Worm (Caenorhabditis elegans) whole organism, young adult: Measurements from ENCODE around the gene ZC196.9.
"Not testable (repeated sequence)": the region's sequence is repeated elsewhere in the genome, so short reads cannot be mapped to it uniquely, and the experiment has no call there.

Experiments
- B0261.1 ChIP-seq: sonication (generic microtip); optimal IDR thresholded peaks from 2 replicates; lab custom pipeline; 2016; ENCODE audit warnings: mild to moderate bottlenecking, missing genetic modification characterization, moderate library complexity, missing compliant biosample characterization
- B0336.3 ChIP-seq: fragments of 200-800 bp; sonication (Bioruptor generic); IDR thresholded peaks from 2 replicates; pipeline ENCODE4 v1.3.6; 2022; ENCODE audit warnings: missing genetic modification characterization, missing compliant biosample characterization
- F10E7.11 ChIP-seq: sonication (generic microtip); optimal IDR thresholded peaks from 2 replicates; lab custom pipeline; 2017; ENCODE audit warnings: mild to moderate bottlenecking, missing genetic modification characterization, moderate library complexity, missing compliant biosample characterization
- F37B4.10 ChIP-seq: fragments of 200-800 bp; sonication (Bioruptor generic); IDR thresholded peaks from 2 replicates; pipeline ENCODE4 v1.3.6; 2022; ENCODE audit warnings: missing genetic modification characterization, missing compliant biosample characterization
- K11D2.4 ChIP-seq: fragments of 200-800 bp; sonication (Bioruptor generic); IDR thresholded peaks from 2 replicates; pipeline ENCODE4 v1.3.6; 2022; ENCODE audit warnings: missing genetic modification reagents, missing genetic modification characterization, missing compliant biosample characterization
- T07F8.4 ChIP-seq: sonication (generic microtip); optimal IDR thresholded peaks from 2 replicates; lab custom pipeline; 2016; ENCODE audit warnings: mild to moderate bottlenecking, missing genetic modification characterization, moderate library complexity, missing compliant biosample characterization
- Y56A3A.18 ChIP-seq: fragments of 200-800 bp; sonication (Bioruptor generic); IDR thresholded peaks from 2 replicates; pipeline ENCODE4 v1.3.6; 2022; ENCODE audit warnings: missing genetic modification reagents, missing genetic modification characterization, missing compliant biosample characterization
- ZK185.1 ChIP-seq: sonication (generic microtip); optimal IDR thresholded peaks from 2 replicates; lab custom pipeline; 2016; ENCODE audit warnings: mild to moderate bottlenecking, missing genetic modification characterization, missing compliant biosample characterization; ENCODE audit not compliant: poor library complexity, severe bottlenecking
- attf-3 ChIP-seq: fragments of 200-800 bp; sonication (Bioruptor generic); conservative IDR thresholded peaks from 2 replicates; pipeline ENCODE4 v1.3.6; 2022; ENCODE audit warnings: missing genetic modification reagents, missing genetic modification characterization, missing compliant biosample characterization
- attf-5 ChIP-seq: fragments of 200-800 bp; sonication (Bioruptor generic); optimal IDR thresholded peaks from 2 replicates; lab custom pipeline; 2018; ENCODE audit warnings: mild to moderate bottlenecking, missing genetic modification characterization, missing compliant biosample characterization
- ceh-100 ChIP-seq: fragments of 200-800 bp; sonication (Bioruptor generic); IDR thresholded peaks from 2 replicates; pipeline ENCODE4 v1.3.6; 2022; ENCODE audit warnings: missing genetic modification reagents, missing genetic modification characterization, missing compliant biosample characterization
- ceh-40 ChIP-seq: fragments of 200-800 bp; sonication (Bioruptor generic); IDR thresholded peaks from 2 replicates; pipeline ENCODE4 v1.3.6; 2022; ENCODE audit warnings: missing genetic modification characterization, missing compliant biosample characterization
- egl-44 ChIP-seq: fragments of 200-800 bp; sonication (Bioruptor generic); IDR thresholded peaks from 2 replicates; pipeline ENCODE4 v1.3.6; 2022; ENCODE audit warnings: missing genetic modification reagents, missing genetic modification characterization, missing compliant biosample characterization
- egrh-3 ChIP-seq: fragments of 200-800 bp; sonication (Bioruptor generic); IDR thresholded peaks from 2 replicates; pipeline ENCODE4 v1.3.6; 2022; ENCODE audit warnings: missing genetic modification reagents, missing genetic modification characterization, missing compliant biosample characterization
- hlh-12 ChIP-seq: sonication (generic microtip); optimal IDR thresholded peaks from 2 replicates; lab custom pipeline; 2016; ENCODE audit warnings: missing genetic modification characterization, missing compliant biosample characterization
- lag-1 ChIP-seq: fragments of 200-800 bp; sonication (Bioruptor generic); IDR thresholded peaks from 2 replicates; pipeline ENCODE4 v1.3.6; 2022; ENCODE audit warnings: missing genetic modification reagents, missing genetic modification characterization, missing compliant biosample characterization
- let-607 ChIP-seq, 2 experiments: fragments of 200-800 bp in 1 of 2; sonication (Bioruptor generic) in 1 of 2; sonication (generic microtip) in 1 of 2; optimal IDR thresholded peaks; 2 replicates each; lab custom pipeline; 2016 to 2018; ENCODE audit warnings: mild to moderate bottlenecking in 2 of 2, missing compliant biosample characterization in 2 of 2, missing genetic modification characterization in 2 of 2, moderate library complexity in 2 of 2, missing genotype in 1 of 2
- lin-35 ChIP-seq, 3 experiments: fragments of 150-350 bp in 2 of 3; sonication (generic microtip) in 1 of 3; optimal IDR thresholded peaks; 2 replicates each; lab custom pipeline; 2014 to 2018; ENCODE audit warnings: missing biosample characterization in 3 of 3, missing genetic modification characterization in 3 of 3, missing genetic modification reagents in 3 of 3
- lin-54 ChIP-seq: fragments of 200-800 bp; sonication (Bioruptor generic); optimal IDR thresholded peaks from 2 replicates; lab custom pipeline; 2018; ENCODE audit warnings: mild to moderate bottlenecking, missing genetic modification characterization, missing compliant biosample characterization
- lsy-27 ChIP-seq: sonication (generic microtip); optimal IDR thresholded peaks from 2 replicates; lab custom pipeline; 2017; ENCODE audit warnings: missing genetic modification characterization, mild to moderate bottlenecking, missing compliant biosample characterization, antibody characterized with exemption, missing genotype, borderline replicate concordance; ENCODE audit not compliant: insufficient read depth
- madf-3 ChIP-seq: fragments of 200-800 bp; sonication (Bioruptor generic); IDR thresholded peaks from 2 replicates; pipeline ENCODE4 v1.3.6; 2022; ENCODE audit warnings: missing genetic modification reagents, missing genetic modification characterization, missing compliant biosample characterization
- madf-6 ChIP-seq: fragments of 200-800 bp; sonication (Bioruptor generic); IDR thresholded peaks from 2 replicates; pipeline ENCODE4 v1.3.6; 2022; ENCODE audit warnings: missing genetic modification reagents, missing genetic modification characterization, missing compliant biosample characterization
- nhr-179 ChIP-seq: sonication (generic microtip); optimal IDR thresholded peaks from 2 replicates; lab custom pipeline; 2016; ENCODE audit warnings: mild to moderate bottlenecking, missing genetic modification characterization, missing compliant biosample characterization
- nhr-27 ChIP-seq: fragments of 200-800 bp; sonication (Bioruptor generic); optimal IDR thresholded peaks from 2 replicates; lab custom pipeline; 2018; ENCODE audit warnings: mild to moderate bottlenecking, missing genetic modification characterization, moderate library complexity, missing compliant biosample characterization
- rcor-1 ChIP-seq: fragments of 200-800 bp; sonication (Bioruptor generic); IDR thresholded peaks from 2 replicates; pipeline ENCODE4 v1.3.6; 2022; ENCODE audit warnings: missing genetic modification reagents, missing genetic modification characterization, missing compliant biosample characterization
- rec-8 ChIP-seq, 2 experiments: sonication (generic microtip); optimal IDR thresholded peaks; 2 replicates each; lab custom pipeline; 2016; ENCODE audit warnings: mild to moderate bottlenecking in 2 of 2, missing genetic modification characterization in 2 of 2, missing genetic modification reagents in 2 of 2, missing genotype in 2 of 2, missing biosample characterization in 1 of 2, missing compliant biosample characterization in 1 of 2, moderate library complexity in 1 of 2
- rpc-1 ChIP-seq, 2 experiments: fragments of 150-350 bp in 1 of 2; sonication (generic microtip) in 1 of 2; optimal IDR thresholded peaks; 2 replicates each; lab custom pipeline; 2014 to 2018; ENCODE audit warnings: missing biosample characterization in 1 of 2, missing genetic modification characterization in 1 of 2, missing genetic modification reagents in 1 of 2, missing genotype in 1 of 2
- sdz-38 ChIP-seq: sonication (generic microtip); optimal IDR thresholded peaks from 2 replicates; lab custom pipeline; 2016; ENCODE audit warnings: missing genotype, missing genetic modification characterization, missing compliant biosample characterization
- unc-130 ChIP-seq: sonication (generic microtip); optimal IDR thresholded peaks from 2 replicates; lab custom pipeline; 2016; ENCODE audit warnings: missing genetic modification reagents, missing genetic modification characterization, missing compliant biosample characterization
- unc-62 ChIP-seq: fragments of 150-350 bp; optimal IDR thresholded peaks from 2 replicates; lab custom pipeline; 2014; ENCODE audit warnings: missing biosample characterization, missing genetic modification reagents, missing genetic modification characterization
- ztf-6 ChIP-seq: fragments of 200-800 bp; sonication (Bioruptor generic); IDR thresholded peaks from 2 replicates; pipeline ENCODE4 v1.3.6; 2022; ENCODE audit warnings: missing genetic modification reagents, missing genetic modification characterization, missing compliant biosample characterization

Gene ZC196.9

DNA sequence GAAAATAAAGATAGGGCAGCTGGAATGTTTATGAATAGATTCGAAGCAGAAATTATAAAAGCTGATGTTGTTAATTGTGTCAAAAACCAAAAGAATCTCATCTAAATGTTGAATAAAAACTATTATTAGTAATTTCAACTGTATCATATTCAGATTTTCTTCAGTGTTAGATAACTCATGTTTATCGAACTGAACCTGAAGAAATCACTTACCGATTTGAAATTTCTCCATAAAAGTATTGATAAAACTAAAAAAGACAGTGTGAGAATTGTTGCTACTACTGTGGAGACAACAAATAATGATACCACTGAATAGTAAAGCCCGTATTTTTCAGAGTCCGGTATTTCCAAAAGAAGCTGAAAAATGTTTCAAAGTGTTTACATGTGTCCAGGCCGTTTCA is 4.8 kb downstream of the ZC196.9 start, which contains the start of gene ZC196.8:
TSS of gene ZC196.8 (minus strand) at position 101 of the 400 bp plus-strand sequence.
- TF ChIP-seq ZK185.1; rcor-1 (GFP tag; lab: Robert Waterston, UW); ceh-100 (GFP tag; lab: Robert Waterston, UW): not testable (repeated sequence)

ce11 chrV:8718399-8718798 is 8.6 kb downstream of the ZC196.9 start:
- TF ChIP-seq ceh-40 (GFP tag; lab: Robert Waterston, UW) (no peak), F37B4.10 (GFP tag; lab: Robert Waterston, UW) (no peak), B0336.3 (GFP tag; lab: Robert Waterston, UW) (no peak), madf-6 (no peak), nhr-179 (tag; lab: Kevin White, UChicago) (no peak), F10E7.11 (no peak), unc-130 (GFP tag; lab: Kevin White, UChicago) (no peak), rpc-1 (optimal IDR thresholded peaks at IDR 0.05; lab: Kevin White, UChicago) (no peak), rpc-1 (tag; optimal IDR thresholded peaks at IDR 0.05; lab: Kevin White, UChicago) (no peak), lag-1 (GFP tag; lab: Robert Waterston, UW) (no peak)

DNA sequence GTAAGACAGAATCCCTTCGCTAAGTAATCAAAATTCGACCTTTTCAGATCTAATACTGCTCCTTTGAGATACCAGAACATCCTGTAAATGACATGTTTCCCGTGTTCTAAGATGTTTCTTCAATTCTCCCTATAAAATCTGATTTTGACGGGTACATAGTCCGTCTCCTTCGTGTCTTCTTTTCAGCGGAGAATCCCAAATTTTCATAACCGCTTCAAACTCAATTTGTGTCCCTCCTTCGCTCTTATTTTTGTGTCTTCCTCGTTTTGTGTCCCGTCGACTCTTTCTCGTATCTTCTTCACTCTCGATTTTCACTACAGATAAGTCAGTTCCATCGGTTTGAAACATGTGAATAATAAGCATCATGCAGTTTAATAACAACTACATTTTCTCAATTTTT is 10.8 kb downstream of the ZC196.9 start, which contains the start of gene glr-5:
TSS of gene glr-5 (plus strand) at position 321 of the 400 bp plus-strand sequence.
- TF ChIP-seq egrh-3 (no peak), Y56A3A.18 (GFP tag; lab: Robert Waterston, UW) (no peak), K11D2.4 (GFP tag; lab: Robert Waterston, UW) (no peak), ztf-6 (GFP tag; lab: Robert Waterston, UW) (no peak), T07F8.4 (tag; lab: Kevin White, UChicago) (no peak), B0336.3 (GFP tag; lab: Robert Waterston, UW) (no peak), rec-8 (tag; optimal IDR thresholded peaks at IDR 0.05; lab: Kevin White, UChicago) (no peak), madf-3 (GFP tag; lab: Robert Waterston, UW) (no peak), egl-44 (no peak), rpc-1 (optimal IDR thresholded peaks at IDR 0.05; lab: Kevin White, UChicago) (no peak), rpc-1 (tag; optimal IDR thresholded peaks at IDR 0.05; lab: Kevin White, UChicago) (no peak), let-607 (tag; optimal IDR thresholded peaks at IDR 0.05; lab: Kevin White, UChicago) (no peak)

ce11 chrV:8711910-8712309 is 15.1 kb downstream of the ZC196.9 start, which contains the start of gene ZC178.2:
TSS of gene ZC178.2 (minus strand) at chrV:8712010.
- no peak for TF ChIP-seq attf-3 (GFP tag; lab: Robert Waterston, UW)
- TF ChIP-seq lin-54 (GFP tag; lab: Kevin White, UChicago) = no peak
- no peak for TF ChIP-seq unc-62
- no peak for TF ChIP-seq attf-5 (GFP tag; lab: Kevin White, UChicago)
- no peak for TF ChIP-seq hlh-12
- TF ChIP-seq lsy-27 (tag; lab: Kevin White, UChicago) = no peak
- TF ChIP-seq lin-35 (GFP tag; optimal IDR thresholded peaks at IDR 0.05; lab: Kevin White, UChicago) = no peak

DNA sequence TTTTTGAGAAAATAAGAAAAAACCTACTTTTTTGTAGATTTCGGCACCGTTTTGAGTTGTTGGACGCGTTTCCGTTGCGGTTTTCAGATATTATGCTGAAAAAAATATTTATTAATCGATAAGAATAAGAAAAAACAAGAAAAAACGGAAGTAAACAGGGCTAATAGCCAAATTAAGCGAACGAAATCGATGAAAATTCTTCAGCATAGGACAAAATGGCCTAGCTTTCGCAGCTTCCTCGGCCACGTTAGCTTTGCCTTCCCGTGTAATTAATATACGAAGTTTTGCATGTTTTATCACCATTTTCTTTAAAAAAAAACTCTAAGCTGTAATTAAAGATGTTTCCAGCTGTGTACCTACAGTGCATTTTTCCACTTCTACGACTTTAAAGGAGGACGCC is 30.8 kb downstream of the ZC196.9 start, which contains the start of gene ZC190.10:
TSS of gene ZC190.10 (minus strand) at position 101 of the 400 bp plus-strand sequence.
- not testable (repeated sequence) for TF ChIP-seq sdz-38; nhr-27 (tag; lab: Kevin White, UChicago); B0261.1 (tag; lab: Kevin White, UChicago)
